Worm (Caenorhabditis elegans) whole organism, L4 larva: Measurements from ENCODE around the gene emb-27.

Source experiments
- aha-1 ChIP-seq: fragments of 150-350 bp; peaks from one replicate; lab custom pipeline; 2014; ENCODE audit warnings: missing biosample characterization, missing genetic modification characterization
- dpl-1 ChIP-seq: fragments of 150-350 bp; optimal IDR thresholded peaks from 2 replicates; lab custom pipeline; 2014; ENCODE audit warnings: missing biosample characterization, missing genetic modification reagents, missing genetic modification characterization
- fos-1 ChIP-seq: fragments of 150-350 bp; optimal IDR thresholded peaks from 2 replicates; lab custom pipeline; 2014; ENCODE audit warnings: missing biosample characterization, missing genetic modification characterization
- lin-13 ChIP-seq: fragments of 150-350 bp; optimal IDR thresholded peaks from 2 replicates; lab custom pipeline; 2014; ENCODE audit warnings: missing biosample characterization, missing genetic modification reagents, missing genetic modification characterization
- lin-39 ChIP-seq: fragments of 150-350 bp; optimal IDR thresholded peaks from 2 replicates; lab custom pipeline; 2014; ENCODE audit warnings: missing biosample characterization, missing genetic modification reagents, missing genetic modification characterization
- madf-9 ChIP-seq: fragments of 200-800 bp; sonication (Bioruptor generic); conservative IDR thresholded peaks from 2 replicates; pipeline ENCODE4 v1.3.6; 2022; ENCODE audit warnings: missing genetic modification reagents, missing genetic modification characterization, missing compliant biosample characterization
- php-3 ChIP-seq: fragments of 200-800 bp; sonication (Bioruptor generic); IDR thresholded peaks from 2 replicates; pipeline ENCODE4 v1.3.6; 2022; ENCODE audit warnings: missing genetic modification reagents, missing genetic modification characterization, missing compliant biosample characterization
- skn-1 ChIP-seq: fragments of 150-350 bp; optimal IDR thresholded peaks from 2 replicates; lab custom pipeline; 2014; ENCODE audit warnings: missing biosample characterization, missing genetic modification characterization
- snpc-4 ChIP-seq: fragments of 150-350 bp; optimal IDR thresholded peaks from 2 replicates; lab custom pipeline; 2014; ENCODE audit warnings: missing biosample characterization, missing genetic modification characterization
- unc-130 ChIP-seq: sonication (generic microtip); optimal IDR thresholded peaks from 2 replicates; lab custom pipeline; 2016; ENCODE audit warnings: missing genetic modification reagents, missing genetic modification characterization, missing compliant biosample characterization

DNA sequence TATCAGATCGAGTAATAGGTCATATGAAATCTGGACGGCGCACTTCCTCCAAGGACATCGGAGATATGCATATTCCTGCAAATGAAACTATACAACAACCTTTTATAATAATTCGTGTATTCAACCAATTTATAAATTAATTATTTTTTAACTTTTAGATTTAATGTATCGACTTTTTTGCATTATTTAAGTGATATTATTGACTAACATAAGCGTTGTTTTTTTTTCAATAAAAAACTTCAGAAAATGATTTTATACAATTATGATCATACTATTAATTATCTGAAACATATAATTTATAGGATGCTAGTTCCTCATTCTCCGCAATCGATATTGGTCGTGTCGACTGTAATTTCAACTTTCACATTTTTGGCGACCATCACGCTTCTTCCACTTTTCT, 42.1 kb upstream of the emb-27 start, which contains the start of gene col-76:
- TF ChIP-seq fos-1 (tag; lab: Kevin White, UChicago) (no peak), madf-9 (GFP tag; lab: Robert Waterston, UW) (no peak), lin-39 (no peak), aha-1 (no peak), php-3 (GFP tag; lab: Robert Waterston, UW) (no peak), snpc-4 (tag; lab: Kevin White, UChicago) (no peak), skn-1 (tag; lab: Kevin White, UChicago) (no peak), dpl-1 (GFP tag; lab: Kevin White, UChicago) (no peak), lin-13 (GFP tag; lab: Kevin White, UChicago) (no peak), unc-130 (GFP tag; lab: Kevin White, UChicago) (no peak)
